Fruit fly (Drosophila melanogaster) whole organism, prepupa: ENCODE measurements around the gene Or65c.

Experiments used
- CG11762 ChIP-seq: fragments of 200-800 bp; sonication (Bioruptor generic); optimal IDR thresholded peaks from 3 replicates; lab custom pipeline; 2016; ENCODE audit warnings: missing biosample characterization, missing genetic modification characterization; ENCODE audit not compliant: insufficient read depth
- CG16779 ChIP-seq: fragments of 200-800 bp; sonication (Bioruptor generic); optimal IDR thresholded peaks from 3 replicates; lab custom pipeline; 2017; ENCODE audit warnings: missing biosample characterization, mild to moderate bottlenecking, missing genetic modification characterization
- CG3919 ChIP-seq: fragments of 200-800 bp; sonication (Bioruptor generic); optimal IDR thresholded peaks from 3 replicates; lab custom pipeline; 2016; ENCODE audit warnings: missing biosample characterization, missing genetic modification characterization
- CG6854 ChIP-seq: fragments of 200-800 bp; sonication (Bioruptor generic); optimal IDR thresholded peaks from 2 replicates; lab custom pipeline; 2017; ENCODE audit warnings: missing biosample characterization, mild to moderate bottlenecking, missing genetic modification characterization
- CG7368 ChIP-seq: fragments of 200-800 bp; sonication (Bioruptor generic); optimal IDR thresholded peaks from 3 replicates; lab custom pipeline; 2016; ENCODE audit warnings: missing biosample characterization, missing genetic modification characterization
- CG8632 ChIP-seq: fragments of 200-800 bp; sonication (Bioruptor generic); optimal IDR thresholded peaks from 3 replicates; lab custom pipeline; 2016; ENCODE audit warnings: missing biosample characterization, missing genetic modification characterization
- Eip93F ChIP-seq: fragments of 200-800 bp; sonication (Bioruptor generic); optimal IDR thresholded peaks from 2 replicates; lab custom pipeline; 2016; ENCODE audit warnings: missing biosample characterization, mild to moderate bottlenecking, missing genetic modification characterization
- Ets96B ChIP-seq: fragments of 200-800 bp; optimal IDR thresholded peaks from 2 replicates; lab custom pipeline; 2019; ENCODE audit warnings: missing biosample characterization, mild to moderate bottlenecking, missing genetic modification characterization, moderate library complexity
- Gug ChIP-seq: fragments of 200-800 bp; sonication (Bioruptor generic); IDR thresholded peaks from 2 replicates; pipeline ENCODE4 v1.3.6; 2022; ENCODE audit warnings: missing biosample characterization, missing genetic modification characterization
- Hr39 ChIP-seq: fragments of 200-800 bp; sonication (Bioruptor generic); optimal IDR thresholded peaks from 2 replicates; lab custom pipeline; 2016; ENCODE audit warnings: missing biosample characterization, missing genetic modification characterization
- Sox102F ChIP-seq: fragments of 200-800 bp; sonication (Bioruptor generic); optimal IDR thresholded peaks from 2 replicates; lab custom pipeline; 2016; ENCODE audit warnings: missing biosample characterization, mild to moderate bottlenecking, missing genetic modification characterization
- dac ChIP-seq: fragments of 200-800 bp; sonication (Bioruptor generic); optimal IDR thresholded peaks from 2 replicates; lab custom pipeline; 2017; ENCODE audit warnings: missing biosample characterization, mild to moderate bottlenecking, missing genetic modification characterization
- pdm3 ChIP-seq: fragments of 200-800 bp; sonication (Bioruptor generic); optimal IDR thresholded peaks from 3 replicates; lab custom pipeline; 2016; ENCODE audit warnings: missing biosample characterization, missing genetic modification characterization

DNA sequence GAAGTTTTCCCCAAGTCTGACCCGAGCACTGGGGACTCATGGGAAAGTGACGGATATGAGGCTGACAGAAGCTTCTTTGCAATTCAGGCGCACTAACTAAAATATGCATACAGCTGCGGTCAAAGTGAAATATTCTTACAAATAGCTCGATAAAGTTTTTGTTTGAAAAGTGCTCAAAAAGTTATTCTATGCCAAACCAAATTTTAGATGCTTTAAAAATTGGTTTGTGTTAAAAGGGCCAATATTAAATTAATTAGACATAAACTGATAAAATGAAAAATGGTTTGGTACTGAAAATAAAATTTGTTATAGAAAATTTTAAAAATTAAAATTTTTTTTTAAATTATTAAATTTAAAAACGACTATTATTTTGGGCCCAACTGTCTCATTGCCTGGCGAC, 39.2 kb downstream of the Or65c start:
- no peak for TF ChIP-seq CG7368 (GFP tag; lab: Kevin White, UChicago)
- TF ChIP-seq CG8632 (GFP tag; lab: Kevin White, UChicago), result no peak
- peak; percentile 44 for TF ChIP-seq Ets96B (tag; lab: Kevin White, UChicago)
- TF ChIP-seq Sox102F (GFP tag; lab: Kevin White, UChicago), result no peak
- no peak for TF ChIP-seq CG11762 (GFP tag; lab: Kevin White, UChicago)
- no peak for TF ChIP-seq CG3919
- no peak for TF ChIP-seq Eip93F
- no peak for TF ChIP-seq pdm3
- TF ChIP-seq CG16779 (tag; lab: Kevin White, UChicago), result no peak
- no peak for TF ChIP-seq dac (GFP tag; lab: Kevin White, UChicago)
- TF ChIP-seq CG6854 (GFP tag; lab: Kevin White, UChicago), result no peak
- TF ChIP-seq Gug (GFP tag; lab: Robert Waterston, UW), result no peak
- TF ChIP-seq Hr39 (GFP tag; lab: Kevin White, UChicago), result no peak
